Fruit fly (Drosophila melanogaster): ENCODE data around the gene CG12301.

Gene CG12301

dm6 chr3L:15600051-15600450 lies 19.5 kb downstream of the CG12301 start:
- TF ChIP-seq cic (GFP tag; optimal IDR thresholded peaks at IDR 0.05) (no peak), kay (GFP tag; ENCODE audit: borderline replicate concordance) (peak; percentile 31)

DNA sequence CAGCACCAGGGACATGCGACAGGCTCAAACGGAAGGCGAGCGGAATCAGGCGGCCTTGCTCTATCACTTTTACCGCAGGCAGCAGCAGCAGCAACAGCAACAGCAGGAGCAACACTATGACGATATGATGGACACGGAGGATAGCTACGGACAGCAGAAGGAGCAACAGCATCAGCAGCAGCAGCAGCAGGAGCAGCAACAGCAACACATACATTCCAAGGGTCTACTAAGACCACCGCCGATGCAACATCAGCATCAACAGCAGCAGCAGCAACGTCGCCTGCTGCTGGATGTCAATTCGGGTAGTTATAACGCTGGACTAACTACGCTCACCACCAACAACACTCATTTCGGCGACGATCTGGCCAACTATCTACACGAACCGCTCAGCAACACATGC lies 24.4 kb downstream of the CG12301 start:
- no peak for TF ChIP-seq cic (GFP tag; optimal IDR thresholded peaks at IDR 0.05)
- no peak for TF ChIP-seq CG33017 (tag; optimal IDR thresholded peaks at IDR 0.05)
- no peak for TF ChIP-seq pad (GFP tag; optimal IDR thresholded peaks at IDR 0.05)
- TF ChIP-seq CG5204 (GFP tag; optimal IDR thresholded peaks at IDR 0.05): no peak
- TF ChIP-seq tj (GFP tag; optimal IDR thresholded peaks at IDR 0.05): no peak
- no peak for TF ChIP-seq ovo (GFP tag; optimal IDR thresholded peaks at IDR 0.05)
- no peak for TF ChIP-seq Clk (GFP tag; optimal IDR thresholded peaks at IDR 0.05)
- no peak for TF ChIP-seq CG12768 (GFP tag; optimal IDR thresholded peaks at IDR 0.05)
- no peak for TF ChIP-seq kay (GFP tag; ENCODE audit: borderline replicate concordance)
- TF ChIP-seq CG14711 (tag; optimal IDR thresholded peaks at IDR 0.05): no peak
- no peak for TF ChIP-seq CG1620 (GFP tag; optimal IDR thresholded peaks at IDR 0.05)
- TF ChIP-seq CG11617 (GFP tag; optimal IDR thresholded peaks at IDR 0.05): no peak
- TF ChIP-seq Crg-1 (GFP tag; optimal IDR thresholded peaks at IDR 0.05): no peak
- no peak for TF ChIP-seq toe (GFP tag; optimal IDR thresholded peaks at IDR 0.05)
- TF ChIP-seq Hr96 (GFP tag; optimal IDR thresholded peaks at IDR 0.05): no peak

dm6 chr3L:15610109-15610508 lies 29.5 kb downstream of the CG12301 start, which contains the start of gene CG7650:
Gene CG7650, minus strand, starts transcription at chr3L:15610386.
- TF ChIP-seq bab1 (GFP tag; optimal IDR thresholded peaks at IDR 0.05) (peak; percentile 59), CG5204 (GFP tag; optimal IDR thresholded peaks at IDR 0.05) (no peak)

DNA sequence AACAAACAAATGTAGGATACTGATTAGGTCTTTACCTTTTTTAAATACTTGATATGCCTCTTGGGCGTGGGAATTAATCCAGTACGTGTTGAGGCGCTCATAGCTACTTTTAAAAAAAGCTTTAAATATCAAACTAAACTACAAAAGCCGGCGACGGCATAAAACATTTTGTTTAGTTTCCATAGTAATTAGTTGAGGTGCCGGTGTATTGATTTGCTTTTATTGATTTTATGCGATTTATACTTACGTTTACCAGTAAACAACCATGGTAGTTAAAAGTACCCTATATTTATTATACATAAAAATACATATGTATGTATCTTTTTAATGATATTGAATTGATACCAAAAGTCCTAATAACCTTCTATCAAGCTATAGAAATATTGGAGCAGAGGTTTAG lies 32.1 kb downstream of the CG12301 start, which contains the start of gene CG13449:
Gene CG13449, minus strand, starts transcription at position 101 of the 400 bp plus-strand sequence.
- TF ChIP-seq CG14711 (tag; optimal IDR thresholded peaks at IDR 0.05): no peak
- no peak for TF ChIP-seq Crg-1 (GFP tag; optimal IDR thresholded peaks at IDR 0.05)
- no peak for TF ChIP-seq tj (GFP tag; optimal IDR thresholded peaks at IDR 0.05)
- no peak for TF ChIP-seq cic (GFP tag; optimal IDR thresholded peaks at IDR 0.05)
- no peak for TF ChIP-seq cnc (optimal IDR thresholded peaks at IDR 0.05)
- TF ChIP-seq CG11617 (GFP tag; optimal IDR thresholded peaks at IDR 0.05): no peak
- TF ChIP-seq CG12768 (GFP tag; optimal IDR thresholded peaks at IDR 0.05): no peak
- TF ChIP-seq pad (GFP tag; optimal IDR thresholded peaks at IDR 0.05): no peak
- no peak for TF ChIP-seq toe (GFP tag; optimal IDR thresholded peaks at IDR 0.05)
- TF ChIP-seq CG7101 (tag; optimal IDR thresholded peaks at IDR 0.05): no peak
- TF ChIP-seq CG1620 (GFP tag; optimal IDR thresholded peaks at IDR 0.05): no peak

dm6 chr3L:15616490-15616889 lies 35.9 kb downstream of the CG12301 start:
- TF ChIP-seq CG11617 (GFP tag; optimal IDR thresholded peaks at IDR 0.05): no peak
- TF ChIP-seq pad (GFP tag; optimal IDR thresholded peaks at IDR 0.05): no peak
- no peak for TF ChIP-seq Crg-1 (GFP tag; optimal IDR thresholded peaks at IDR 0.05)
- no peak for TF ChIP-seq toe (GFP tag; optimal IDR thresholded peaks at IDR 0.05)
- no peak for TF ChIP-seq CG5204 (GFP tag; optimal IDR thresholded peaks at IDR 0.05)
- no peak for TF ChIP-seq cnc (optimal IDR thresholded peaks at IDR 0.05)
- TF ChIP-seq kay (GFP tag; ENCODE audit: borderline replicate concordance): no peak
- TF ChIP-seq cic (GFP tag; optimal IDR thresholded peaks at IDR 0.05): no peak
- TF ChIP-seq Mnt (GFP tag; optimal IDR thresholded peaks at IDR 0.05): no peak
- TF ChIP-seq ovo (GFP tag; optimal IDR thresholded peaks at IDR 0.05): no peak
- TF ChIP-seq tj (GFP tag; optimal IDR thresholded peaks at IDR 0.05): no peak
- no peak for TF ChIP-seq CG1620 (GFP tag; optimal IDR thresholded peaks at IDR 0.05)
- TF ChIP-seq CG14711 (tag; optimal IDR thresholded peaks at IDR 0.05): no peak
- no peak for TF ChIP-seq Hr96 (GFP tag; optimal IDR thresholded peaks at IDR 0.05)
- TF ChIP-seq CG33017 (tag; optimal IDR thresholded peaks at IDR 0.05): no peak
- TF ChIP-seq bab1 (GFP tag; optimal IDR thresholded peaks at IDR 0.05): no peak
- no peak for TF ChIP-seq CG7101 (tag; optimal IDR thresholded peaks at IDR 0.05)
- no peak for TF ChIP-seq CG7045 (GFP tag; optimal IDR thresholded peaks at IDR 0.05)

DNA sequence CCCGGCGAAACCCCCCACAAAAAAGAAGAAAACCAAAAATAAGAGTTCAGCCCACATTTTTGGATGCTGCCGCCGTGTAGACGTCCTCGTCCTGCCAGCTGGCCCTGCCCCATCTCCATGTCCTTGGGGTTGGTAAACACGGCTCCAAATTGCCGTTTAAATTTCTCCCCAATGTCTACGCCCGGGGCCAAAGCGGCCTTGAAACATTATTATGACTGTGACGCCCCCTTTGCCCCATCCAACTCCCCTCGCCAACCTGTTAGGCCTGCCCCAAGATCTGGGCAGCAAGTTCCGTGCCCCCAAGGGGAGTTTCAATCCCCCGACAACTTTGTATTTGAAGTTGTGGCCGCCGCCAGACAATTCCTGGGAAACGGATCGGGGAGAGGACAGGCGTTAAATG lies 36.3 kb downstream of the CG12301 start:
- no peak for TF ChIP-seq CG11617 (GFP tag; optimal IDR thresholded peaks at IDR 0.05)
- no peak for TF ChIP-seq cnc (optimal IDR thresholded peaks at IDR 0.05)
- no peak for TF ChIP-seq pad (GFP tag; optimal IDR thresholded peaks at IDR 0.05)
- no peak for TF ChIP-seq CG12768 (GFP tag; optimal IDR thresholded peaks at IDR 0.05)
- TF ChIP-seq CG7101 (tag; optimal IDR thresholded peaks at IDR 0.05): no peak
- no peak for TF ChIP-seq kay (GFP tag; ENCODE audit: borderline replicate concordance)
- no peak for TF ChIP-seq CG5204 (GFP tag; optimal IDR thresholded peaks at IDR 0.05)
- TF ChIP-seq CG14711 (tag; optimal IDR thresholded peaks at IDR 0.05): no peak
- TF ChIP-seq Clk (GFP tag; optimal IDR thresholded peaks at IDR 0.05): no peak
- TF ChIP-seq Hr96 (GFP tag; optimal IDR thresholded peaks at IDR 0.05): no peak
- TF ChIP-seq tj (GFP tag; optimal IDR thresholded peaks at IDR 0.05): no peak
- no peak for TF ChIP-seq Mnt (GFP tag; optimal IDR thresholded peaks at IDR 0.05)
- no peak for TF ChIP-seq cic (GFP tag; optimal IDR thresholded peaks at IDR 0.05)
- TF ChIP-seq CG7045 (GFP tag; optimal IDR thresholded peaks at IDR 0.05): no peak
- no peak for TF ChIP-seq Crg-1 (GFP tag; optimal IDR thresholded peaks at IDR 0.05)

dm6 chr3L:15619626-15620247 lies 39.1 kb downstream of the CG12301 start, which contains the start of gene Phs:
Gene Phs, plus strand, starts transcription at chr3L:15619901.
- peak; percentile 81 for TF ChIP-seq CG5204 (GFP tag; optimal IDR thresholded peaks at IDR 0.05)
- TF ChIP-seq pad (GFP tag; optimal IDR thresholded peaks at IDR 0.05): peak; percentile 90
- peak; percentile 53 for TF ChIP-seq cic (GFP tag; optimal IDR thresholded peaks at IDR 0.05)
- TF ChIP-seq Crg-1 (GFP tag; optimal IDR thresholded peaks at IDR 0.05): peak; percentile 97
- TF ChIP-seq CG1620 (GFP tag; optimal IDR thresholded peaks at IDR 0.05): peak; percentile 97
- peak; percentile 82 for TF ChIP-seq toe (GFP tag; optimal IDR thresholded peaks at IDR 0.05)
- TF ChIP-seq CG12768 (GFP tag; optimal IDR thresholded peaks at IDR 0.05): peak; percentile 86
- peak; percentile 86 for TF ChIP-seq Mnt (GFP tag; optimal IDR thresholded peaks at IDR 0.05)
- peak; percentile 52 for TF ChIP-seq CG11617 (GFP tag; optimal IDR thresholded peaks at IDR 0.05)
- TF ChIP-seq ovo (GFP tag; optimal IDR thresholded peaks at IDR 0.05): peak; percentile 73
- peak; percentile 69 for TF ChIP-seq CG14711 (tag; optimal IDR thresholded peaks at IDR 0.05)
- TF ChIP-seq Clk (GFP tag; optimal IDR thresholded peaks at IDR 0.05): peak; percentile 82
- peak; percentile 77 for TF ChIP-seq tj (GFP tag; optimal IDR thresholded peaks at IDR 0.05)
- no peak for TF ChIP-seq cnc (optimal IDR thresholded peaks at IDR 0.05)
- TF ChIP-seq Hr96 (GFP tag; optimal IDR thresholded peaks at IDR 0.05): peak; percentile 84
- no peak for TF ChIP-seq kay (GFP tag; ENCODE audit: borderline replicate concordance)
- TF ChIP-seq CG33017 (tag; optimal IDR thresholded peaks at IDR 0.05): peak; percentile 67
- TF ChIP-seq bab1 (GFP tag; optimal IDR thresholded peaks at IDR 0.05): peak; percentile 20
- TF ChIP-seq CG7045 (GFP tag; optimal IDR thresholded peaks at IDR 0.05): peak; percentile 77
- TF ChIP-seq CG7101 (tag; optimal IDR thresholded peaks at IDR 0.05): peak; percentile 85

Measured in whole organism, adult.